Fruit fly (Drosophila melanogaster) whole organism, embryonic: ENCODE measurements around the gene CG31436.

ENCODE experiments used
- Atf-2 ChIP-seq: fragments of 200-800 bp; sonication (Bioruptor generic); optimal IDR thresholded peaks from 2 replicates; lab custom pipeline; 2016; ENCODE audit warnings: missing biosample characterization, missing genetic modification characterization
- Atf3 ChIP-seq: fragments of 200-800 bp; sonication (Bioruptor generic); optimal IDR thresholded peaks from 3 replicates; lab custom pipeline; 2016; ENCODE audit warnings: missing biosample characterization, missing genetic modification characterization
- CG12155 ChIP-seq: fragments of 200-800 bp; sonication (Bioruptor generic); optimal IDR thresholded peaks from 3 replicates; lab custom pipeline; 2016; ENCODE audit warnings: missing biosample characterization, missing genetic modification characterization
- CG13894 ChIP-seq: fragments of 200-800 bp; sonication (Bioruptor generic); optimal IDR thresholded peaks from 3 replicates; lab custom pipeline; 2018; ENCODE audit warnings: missing biosample characterization, mild to moderate bottlenecking, missing genetic modification characterization, moderate library complexity
- CG14014 ChIP-seq: fragments of 200-800 bp; sonication (Bioruptor generic); IDR thresholded peaks from 2 replicates; pipeline ENCODE4 v1.3.6; 2022; ENCODE audit warnings: missing biosample characterization, missing genetic modification characterization
- CG2199 ChIP-seq: fragments of 200-800 bp; sonication (Bioruptor generic); IDR thresholded peaks from 3 replicates; pipeline ENCODE4 v1.3.6; 2022; ENCODE audit warnings: missing biosample characterization, missing genetic modification characterization
- CG30020 ChIP-seq: fragments of 200-800 bp; optimal IDR thresholded peaks from 2 replicates; lab custom pipeline; 2019; ENCODE audit warnings: missing biosample characterization, mild to moderate bottlenecking, missing genetic modification characterization, moderate library complexity
- CG31441 ChIP-seq: fragments of 200-800 bp; sonication (Bioruptor generic); IDR thresholded peaks from 2 replicates; pipeline ENCODE4 v1.3.6; 2022; ENCODE audit warnings: missing biosample characterization, missing genetic modification characterization
- CG4854 ChIP-seq: fragments of 200-800 bp; sonication (Bioruptor generic); optimal IDR thresholded peaks from 2 replicates; lab custom pipeline; 2016; ENCODE audit warnings: missing biosample characterization, missing genetic modification characterization, inconsistent platforms
- CG6765 ChIP-seq: fragments of 200-800 bp; sonication (Bioruptor generic); optimal IDR thresholded peaks from 3 replicates; lab custom pipeline; 2017; ENCODE audit warnings: missing biosample characterization, mild to moderate bottlenecking, missing genetic modification characterization
- CG7745 ChIP-seq: fragments of 200-800 bp; sonication (Bioruptor generic); optimal IDR thresholded peaks from 2 replicates; lab custom pipeline; 2018; ENCODE audit warnings: missing biosample characterization, mild to moderate bottlenecking, missing genetic modification characterization, moderate library complexity
- CG7786 ChIP-seq: fragments of 200-800 bp; sonication (Bioruptor generic); optimal IDR thresholded peaks from 2 replicates; lab custom pipeline; 2016; ENCODE audit warnings: missing biosample characterization, missing genetic modification characterization
- CG8089 ChIP-seq: fragments of 200-800 bp; sonication (Bioruptor generic); optimal IDR thresholded peaks from 3 replicates; lab custom pipeline; 2016; ENCODE audit warnings: missing biosample characterization, missing genetic modification characterization
- Dbx ChIP-seq: fragments of 200-800 bp; sonication (Bioruptor generic); IDR thresholded peaks from 3 replicates; pipeline ENCODE4 v1.3.6; 2022; ENCODE audit warnings: missing biosample characterization, missing genetic modification characterization
- Ets65A ChIP-seq: fragments of 200-800 bp; sonication (Bioruptor generic); peaks from one replicate; lab custom pipeline; 2016; ENCODE audit warnings: missing biosample characterization, missing genetic modification characterization
- H2.0 ChIP-seq: fragments of 200-800 bp; sonication (Bioruptor generic); IDR thresholded peaks from 2 replicates; pipeline ENCODE4 v1.3.6; 2022; ENCODE audit warnings: missing biosample characterization, missing genetic modification characterization
- HLH3B ChIP-seq: fragments of 200-800 bp; sonication (Bioruptor generic); IDR thresholded peaks from 2 replicates; pipeline ENCODE4 v1.3.6; 2022; ENCODE audit warnings: missing biosample characterization, missing genetic modification characterization
- Hey ChIP-seq: fragments of 200-800 bp; sonication (Bioruptor generic); optimal IDR thresholded peaks from 3 replicates; lab custom pipeline; 2018; ENCODE audit warnings: missing biosample characterization, mild to moderate bottlenecking, missing genetic modification characterization
- Kr ChIP-seq: fragments of 200-800 bp; sonication (Bioruptor generic); optimal IDR thresholded peaks from 2 replicates; lab custom pipeline; 2017; ENCODE audit warnings: missing biosample characterization, mild to moderate bottlenecking, missing genetic modification characterization
- NC2α ChIP-seq: fragments of 200-800 bp; sonication (Bioruptor generic); optimal IDR thresholded peaks from 2 replicates; lab custom pipeline; 2016; ENCODE audit warnings: missing biosample characterization, missing genetic modification characterization
- NK7.1 ChIP-seq: fragments of 200-800 bp; sonication (Bioruptor generic); optimal IDR thresholded peaks from 3 replicates; lab custom pipeline; 2016; ENCODE audit warnings: missing biosample characterization, missing genetic modification characterization
- Nf-YC ChIP-seq: fragments of 200-800 bp; optimal IDR thresholded peaks from 3 replicates; lab custom pipeline; 2019; ENCODE audit warnings: missing biosample characterization, mild to moderate bottlenecking, missing genetic modification characterization, moderate library complexity
- Pdp1 ChIP-seq, 2 experiments: fragments of 200-800 bp; sonication (Bioruptor generic); optimal IDR thresholded peaks; 3 replicates each; lab custom pipeline; 2016; ENCODE audit warnings: missing biosample characterization in 2 of 2, missing genetic modification characterization in 2 of 2, mild to moderate bottlenecking in 1 of 2, moderate library complexity in 1 of 2
- abd-A ChIP-seq: fragments of 200-800 bp; sonication (Bioruptor generic); optimal IDR thresholded peaks from 3 replicates; lab custom pipeline; 2019; ENCODE audit warnings: missing biosample characterization, mild to moderate bottlenecking, missing genetic modification characterization, moderate library complexity
- br ChIP-seq: fragments of >200 bp; optimal IDR thresholded peaks from 2 replicates; lab custom pipeline; 2017
- caup ChIP-seq: fragments of 200-800 bp; sonication (Bioruptor generic); optimal IDR thresholded peaks from 3 replicates; lab custom pipeline; 2017; ENCODE audit warnings: missing biosample characterization, mild to moderate bottlenecking, missing genetic modification characterization, moderate library complexity; ENCODE audit not compliant: severe bottlenecking
- chm ChIP-seq: fragments of 200-800 bp; sonication (Bioruptor generic); IDR thresholded peaks from 2 replicates; pipeline ENCODE4 v1.3.6; 2022; ENCODE audit warnings: missing biosample characterization, missing genetic modification characterization
- chn ChIP-seq: fragments of 200-800 bp; sonication (Bioruptor generic); optimal IDR thresholded peaks from 2 replicates; lab custom pipeline; 2016; ENCODE audit warnings: missing biosample characterization, missing genetic modification characterization
- croc ChIP-seq: fragments of 200-800 bp; sonication (Bioruptor generic); conservative IDR thresholded peaks from 3 replicates; pipeline ENCODE4 v1.3.6; 2022; ENCODE audit warnings: missing biosample characterization, missing genetic modification characterization
- crp ChIP-seq, 2 experiments: fragments of 200-800 bp; sonication (Bioruptor generic); optimal IDR thresholded peaks; 2 replicates in 1 of 2; 3 replicates in 1 of 2; lab custom pipeline; 2017; ENCODE audit warnings: missing biosample characterization in 2 of 2, missing genetic modification characterization in 2 of 2, mild to moderate bottlenecking in 1 of 2, moderate library complexity in 1 of 2
- dmrt99B ChIP-seq: fragments of 200-800 bp; sonication (Bioruptor generic); optimal IDR thresholded peaks from 2 replicates; lab custom pipeline; 2018; ENCODE audit warnings: missing biosample characterization, mild to moderate bottlenecking, missing genetic modification characterization, moderate library complexity
- en ChIP-seq: fragments of 200-800 bp; sonication (Bioruptor generic); optimal IDR thresholded peaks from 2 replicates; lab custom pipeline; 2016; ENCODE audit warnings: missing biosample characterization, missing genetic modification characterization
- fd96Cb ChIP-seq: fragments of 200-800 bp; sonication (Bioruptor generic); optimal IDR thresholded peaks from 2 replicates; lab custom pipeline; 2018; ENCODE audit warnings: missing biosample characterization, mild to moderate bottlenecking, missing genetic modification characterization, moderate library complexity
- gce ChIP-seq: fragments of 200-800 bp; sonication (Bioruptor generic); IDR thresholded peaks from 3 replicates; pipeline ENCODE4 v1.3.6; 2022; ENCODE audit warnings: missing biosample characterization, missing genetic modification characterization
- grn ChIP-seq: fragments of 200-800 bp; sonication (Bioruptor generic); optimal IDR thresholded peaks from 3 replicates; lab custom pipeline; 2017; ENCODE audit warnings: missing biosample characterization, missing genetic modification characterization
- h ChIP-seq: fragments of >200 bp; optimal IDR thresholded peaks from 2 replicates; lab custom pipeline; 2017
- hth ChIP-seq: fragments of >200 bp; optimal IDR thresholded peaks from 2 replicates; lab custom pipeline; 2017; ENCODE audit warnings: inconsistent platforms
- lbe ChIP-seq: fragments of 200-800 bp; sonication (Bioruptor generic); optimal IDR thresholded peaks from 2 replicates; lab custom pipeline; 2016; ENCODE audit warnings: missing biosample characterization, mild to moderate bottlenecking, missing genetic modification characterization
- lilli ChIP-seq: fragments of 200-800 bp; sonication (Bioruptor generic); optimal IDR thresholded peaks from 3 replicates; lab custom pipeline; 2016; ENCODE audit warnings: missing biosample characterization, missing genetic modification characterization
- lov ChIP-seq, 2 experiments: fragments of 200-800 bp in 1 of 2; fragments of >200 bp in 1 of 2; sonication (Bioruptor generic) in 1 of 2; IDR thresholded peaks in 1 of 2; optimal IDR thresholded peaks in 1 of 2; 2 replicates in 1 of 2; 3 replicates in 1 of 2; pipeline versions ENCODE4 v1.3.6 to Lab custom; 2017 to 2022; ENCODE audit warnings: missing biosample characterization in 1 of 2, missing genetic modification characterization in 1 of 2
- luna ChIP-seq: fragments of 200-800 bp; sonication (Bioruptor generic); optimal IDR thresholded peaks from 2 replicates; lab custom pipeline; 2016; ENCODE audit warnings: missing biosample characterization, missing genetic modification characterization
- pfk ChIP-seq: fragments of 200-800 bp; sonication (Bioruptor generic); optimal IDR thresholded peaks from 2 replicates; lab custom pipeline; 2018; ENCODE audit warnings: missing biosample characterization, mild to moderate bottlenecking, missing genetic modification characterization, moderate library complexity
- pho ChIP-seq: fragments of 200-800 bp; sonication (Bioruptor generic); optimal IDR thresholded peaks from 2 replicates; lab custom pipeline; 2016; ENCODE audit warnings: missing biosample characterization, missing genetic modification characterization
- pita ChIP-seq: fragments of 200-800 bp; sonication (Bioruptor generic); optimal IDR thresholded peaks from 2 replicates; lab custom pipeline; 2017; ENCODE audit warnings: missing biosample characterization, mild to moderate bottlenecking, missing genetic modification characterization
- pros ChIP-seq: fragments of 200-800 bp; sonication (Bioruptor generic); optimal IDR thresholded peaks from 3 replicates; lab custom pipeline; 2019; ENCODE audit warnings: missing biosample characterization, mild to moderate bottlenecking, missing genetic modification characterization, moderate library complexity
- ranshi ChIP-seq: fragments of 200-800 bp; sonication (Bioruptor generic); IDR thresholded peaks from 2 replicates; pipeline ENCODE4 v1.3.6; 2022; ENCODE audit warnings: missing biosample characterization, missing genetic modification characterization
- salm ChIP-seq: fragments of 200-800 bp; sonication (Bioruptor generic); optimal IDR thresholded peaks from 2 replicates; lab custom pipeline; 2018; ENCODE audit warnings: missing biosample characterization, mild to moderate bottlenecking, missing genetic modification characterization
- sens ChIP-seq: fragments of 200-800 bp; sonication (Bioruptor generic); peaks from one replicate; lab custom pipeline; 2016; ENCODE audit warnings: missing biosample characterization, missing genetic modification characterization
- tgo ChIP-seq: fragments of 200-800 bp; sonication (Bioruptor generic); IDR thresholded peaks from 3 replicates; pipeline ENCODE4 v1.3.6; 2022; ENCODE audit warnings: missing biosample characterization, missing genetic modification characterization
- unc-4 ChIP-seq: fragments of 200-800 bp; sonication (Bioruptor generic); IDR thresholded peaks from 2 replicates; pipeline ENCODE4 v1.3.6; 2022; ENCODE audit warnings: missing biosample characterization, missing genetic modification characterization; ENCODE audit not compliant: partially characterized antibody
- z ChIP-seq: fragments of 200-800 bp; sonication (Bioruptor generic); IDR thresholded peaks from 3 replicates; pipeline ENCODE4 v1.3.6; 2022; ENCODE audit warnings: missing biosample characterization, missing genetic modification characterization
- zfh2 ChIP-seq: fragments of 200-800 bp; sonication (Bioruptor generic); optimal IDR thresholded peaks from 2 replicates; lab custom pipeline; 2016; ENCODE audit warnings: missing biosample characterization, missing genetic modification characterization

CG31436 gene

dm6 chr3R:25265589-25266201 is 38.2 kb upstream of the CG31436 start, which contains the start of the genes GlnRS and RIOK2 (continued):
- no peak for TF ChIP-seq h
- TF ChIP-seq dmrt99B (tag; lab: Kevin White, UChicago) = no peak
- no peak for TF ChIP-seq abd-A (tag; lab: Kevin White, UChicago)
- TF ChIP-seq salm = no peak
- no peak for TF ChIP-seq pfk (GFP tag; lab: Kevin White, UChicago)
- TF ChIP-seq pros (GFP tag; lab: Kevin White, UChicago) = no peak
- no peak for TF ChIP-seq br (lab: Kevin White, UChicago)
- TF ChIP-seq caup (GFP tag; lab: Kevin White, UChicago) = no peak
- TF ChIP-seq Hey (tag; lab: Kevin White, UChicago) = no peak
- TF ChIP-seq Atf-2 = no peak
- TF ChIP-seq zfh2 (GFP tag; lab: Kevin White, UChicago) = peak; percentile 27
- no peak; the same call in 2 of the 3 replicates for TF ChIP-seq croc
- no peak for TF ChIP-seq lbe (GFP tag; lab: Kevin White, UChicago)
- no peak for TF ChIP-seq ranshi
- TF ChIP-seq CG7786 (GFP tag; lab: Kevin White, UChicago) = peak; percentile 10
- no peak for TF ChIP-seq CG14014 (GFP tag; lab: Robert Waterston, UW)
- no peak for TF ChIP-seq Ets65A (GFP tag; lab: Kevin White, UChicago)
- peak; percentile 7 for TF ChIP-seq grn (GFP tag; lab: Kevin White, UChicago)
- no peak for TF ChIP-seq CG13894 (tag; lab: Kevin White, UChicago)
- TF ChIP-seq luna (GFP tag; lab: Kevin White, UChicago) = no peak
- no peak for TF ChIP-seq en (GFP tag; lab: Kevin White, UChicago)
- no peak for TF ChIP-seq lov (optimal IDR thresholded peaks at IDR 0.05; lab: Kevin White, UChicago)
- TF ChIP-seq lov (GFP tag; IDR thresholded peaks at IDR 0.05; lab: Robert Waterston, UW) = no peak
- TF ChIP-seq gce (GFP tag; lab: Robert Waterston, UW) = no peak
- TF ChIP-seq CG31441 (GFP tag; lab: Robert Waterston, UW) = no peak
- peak in 1 of 2 experiments; percentile 63 for TF ChIP-seq crp (GFP tag; optimal IDR thresholded peaks at IDR 0.05; lab: Kevin White, UChicago)
- no peak for TF ChIP-seq fd96Cb (tag; lab: Kevin White, UChicago)
- peak; percentile 94 for TF ChIP-seq CG30020 (tag; lab: Kevin White, UChicago)
- no peak for TF ChIP-seq z (GFP tag; lab: Robert Waterston, UW)
- TF ChIP-seq CG2199 (GFP tag; lab: Robert Waterston, UW) = no peak
- no peak for TF ChIP-seq H2.0
- no peak for TF ChIP-seq CG6765 (GFP tag; lab: Kevin White, UChicago)
- TF ChIP-seq CG7745 (tag; lab: Kevin White, UChicago) = no peak
- peak; percentile 60; the same call in 2 of the 3 replicates for TF ChIP-seq Dbx (GFP tag; lab: Robert Waterston, UW)
- no peak for TF ChIP-seq CG4854 (GFP tag; lab: Kevin White, UChicago)
- TF ChIP-seq CG12155 (GFP tag; lab: Kevin White, UChicago) = no peak
- no peak for TF ChIP-seq chm (GFP tag; lab: Robert Waterston, UW)
- no peak for TF ChIP-seq NK7.1 (GFP tag; lab: Kevin White, UChicago)
- no peak for TF ChIP-seq Pdp1 (GFP tag; optimal IDR thresholded peaks at IDR 0.05; lab: Kevin White, UChicago)
- peak; percentile 71 for TF ChIP-seq sens (GFP tag; lab: Kevin White, UChicago)
- TF ChIP-seq hth = no peak
- TF ChIP-seq tgo (GFP tag; lab: Robert Waterston, UW) = no peak
- TF ChIP-seq pita (GFP tag; lab: Kevin White, UChicago) = no peak
- TF ChIP-seq chn (GFP tag; lab: Kevin White, UChicago) = no peak
- TF ChIP-seq Kr = no peak
- peak; percentile 5 for TF ChIP-seq Atf3
- no peak for TF ChIP-seq HLH3B (GFP tag; lab: Robert Waterston, UW)
- TF ChIP-seq pho (GFP tag; lab: Kevin White, UChicago) = peak; percentile 5
- peak; percentile 97 for TF ChIP-seq unc-4 (GFP tag; lab: Robert Waterston, UW)
- TF ChIP-seq Nf-YC (tag; lab: Kevin White, UChicago) = no peak
- no peak for TF ChIP-seq NC2α
- peak; percentile 37 for TF ChIP-seq lilli (GFP tag; lab: Kevin White, UChicago)
- TF ChIP-seq CG8089 (GFP tag; lab: Kevin White, UChicago) = no peak
